Fruit fly (Drosophila melanogaster) Kc167 (cell line): ENCODE results near the gene CG14635.

Experiments used
- Myc ChIP-seq: fragments of >200 bp; optimal IDR thresholded peaks from 2 replicates; lab custom pipeline; 2017; ENCODE audit warnings: missing external identifiers
- Sin3A ChIP-seq: fragments of >200 bp; optimal IDR thresholded peaks from 2 replicates; lab custom pipeline; 2018; ENCODE audit warnings: missing external identifiers
- h ChIP-seq: fragments of >200 bp; optimal IDR thresholded peaks from 3 replicates; lab custom pipeline; 2018; ENCODE audit warnings: missing external identifiers
- insv ChIP-seq: fragments of >200 bp; optimal IDR thresholded peaks from 3 replicates; lab custom pipeline; 2018; ENCODE audit warnings: missing external identifiers
- psq ChIP-seq: fragments of >200 bp; optimal IDR thresholded peaks from 2 replicates; lab custom pipeline; 2017; ENCODE audit warnings: missing external identifiers
- ttk ChIP-seq: sonication (Bioruptor generic); optimal IDR thresholded peaks from 2 replicates; lab custom pipeline; 2017; ENCODE audit warnings: missing external identifiers

The CG14635 gene

DNA sequence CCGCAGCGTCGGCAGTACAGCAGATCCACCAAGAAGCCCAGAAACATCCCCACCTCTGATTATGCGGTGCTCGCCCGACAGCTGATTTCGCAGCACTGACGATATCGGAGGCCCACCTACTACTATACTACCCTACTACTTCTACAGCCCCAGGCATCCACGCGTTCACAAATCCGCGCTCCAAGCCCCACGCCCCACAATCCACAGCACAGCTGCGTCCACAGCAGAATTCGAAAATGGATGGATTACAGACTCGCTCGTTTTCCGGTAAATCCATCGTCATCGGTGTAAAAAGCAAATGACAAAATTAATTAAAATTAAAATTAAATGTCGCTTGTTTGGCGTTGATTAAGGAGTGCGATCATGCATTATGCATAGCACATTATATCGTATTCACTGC is 2.4 kb downstream of the CG14635 start, which contains the start of gene CG3713:
Gene CG3713, minus strand, starts transcription at position 101 of the 400 bp plus-strand sequence.
- TF ChIP-seq h (lab: Kevin White, UChicago) = no peak
- TF ChIP-seq psq (lab: Kevin White, UChicago) = no peak
- no peak for TF ChIP-seq Sin3A (lab: Kevin White, UChicago)
- no peak for TF ChIP-seq insv (lab: Kevin White, UChicago)
- no peak for TF ChIP-seq Myc (lab: Kevin White, UChicago)
- no peak for TF ChIP-seq ttk (lab: Kevin White, UChicago)

DNA sequence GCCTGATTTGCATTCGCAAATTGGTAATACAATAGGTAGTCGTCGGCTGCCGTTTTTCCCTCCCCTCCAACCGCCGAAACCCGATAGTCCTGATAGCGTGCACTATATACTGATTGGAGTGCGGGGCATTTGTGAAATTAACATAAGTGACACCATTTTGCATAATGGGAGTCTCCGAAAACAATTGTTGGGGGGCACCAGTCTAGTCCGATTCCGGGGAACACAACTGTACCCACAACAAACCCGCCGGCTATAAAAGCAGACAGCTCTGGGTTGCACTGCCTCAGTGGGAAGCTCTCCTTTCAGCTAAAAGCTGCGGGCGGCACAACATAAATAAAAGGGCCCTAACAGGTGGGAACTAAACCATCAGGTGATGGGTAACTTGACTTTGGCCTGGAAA is 17.7 kb downstream of the CG14635 start, which contains the start of gene CG14634:
Gene CG14634, plus strand, starts transcription at position 301 of the 400 bp plus-strand sequence.
- no peak for TF ChIP-seq Myc (lab: Kevin White, UChicago)
- TF ChIP-seq h (lab: Kevin White, UChicago) = no peak
- no peak for TF ChIP-seq ttk (lab: Kevin White, UChicago)

dm6 chrX:868441-868840 is 23.8 kb downstream of the CG14635 start:
- TF ChIP-seq h (lab: Kevin White, UChicago) = no peak
- TF ChIP-seq ttk (lab: Kevin White, UChicago) = no peak

dm6 chrX:873739-874138 is 29.1 kb downstream of the CG14635 start:
- TF ChIP-seq h (lab: Kevin White, UChicago) = no peak

- TF ChIP-seq h (lab: Kevin White, UChicago) = no peak
- no peak for TF ChIP-seq Sin3A (lab: Kevin White, UChicago)
- TF ChIP-seq psq (lab: Kevin White, UChicago) = no peak
- TF ChIP-seq insv (lab: Kevin White, UChicago) = no peak
These were observed 30.8 kb downstream of the CG14635 start, which contains the start of gene CG11664 for dm6 chrX:875432-875831. Gene CG11664 (plus strand): TSS chrX:875732.

- no peak for TF ChIP-seq ttk (lab: Kevin White, UChicago)
- TF ChIP-seq h (lab: Kevin White, UChicago) = no peak
- no peak for TF ChIP-seq insv (lab: Kevin White, UChicago)
- no peak for TF ChIP-seq Sin3A (lab: Kevin White, UChicago)
- no peak for TF ChIP-seq psq (lab: Kevin White, UChicago)
- TF ChIP-seq Myc (lab: Kevin White, UChicago) = no peak
These were observed 49.6 kb downstream of the CG14635 start, which contains the start of gene CG11663 for dm6 chrX:894182-894581. Gene CG11663 (plus strand): TSS chrX:894482.
